Worm (Caenorhabditis elegans): ENCODE data around the gene K03H1.12.

K03H1.12 gene

ce11 chrIII:9965444-9965843 lies 24.0 kb downstream of the K03H1.12 start:
- TF ChIP-seq snpc-1.2 (GFP tag; IDR thresholded peaks at IDR 0.05) (no peak), lin-15B (tag; optimal IDR thresholded peaks at IDR 0.05) (no peak), nhr-76 (tag; optimal IDR thresholded peaks at IDR 0.05) (no peak), mes-2 (tag; optimal IDR thresholded peaks at IDR 0.05; ENCODE audit: poor library complexity, severe bottlenecking) (no peak), skn-1 (tag; optimal IDR thresholded peaks at IDR 0.05) (no peak), ceh-82 (tag; optimal IDR thresholded peaks at IDR 0.05) (no peak), nhr-28 (tag; optimal IDR thresholded peaks at IDR 0.05) (no peak), T26A8.4 (GFP tag; IDR thresholded peaks at IDR 0.05) (no peak), lin-1 (GFP tag; IDR thresholded peaks at IDR 0.05) (no peak), vab-7 (GFP tag; IDR thresholded peaks at IDR 0.05) (no peak), mep-1 (tag; optimal IDR thresholded peaks at IDR 0.05) (no peak), jun-1 (tag; optimal IDR thresholded peaks at IDR 0.05) (no peak), cey-2 (tag; optimal IDR thresholded peaks at IDR 0.05; ENCODE audit: borderline replicate concordance, insufficient read depth) (no peak), mxl-2 (GFP tag; conservative IDR thresholded peaks at IDR 0.05) (no peak), Y5F2A.4 (GFP tag; optimal IDR thresholded peaks at IDR 0.05) (no peak), php-3 (GFP tag; IDR thresholded peaks at IDR 0.05) (no peak), nhr-10 (tag; optimal IDR thresholded peaks at IDR 0.05) (no peak), madf-9 (GFP tag; conservative IDR thresholded peaks at IDR 0.05) (no peak), ceh-28 (tag; optimal IDR thresholded peaks at IDR 0.05) (no peak)

DNA sequence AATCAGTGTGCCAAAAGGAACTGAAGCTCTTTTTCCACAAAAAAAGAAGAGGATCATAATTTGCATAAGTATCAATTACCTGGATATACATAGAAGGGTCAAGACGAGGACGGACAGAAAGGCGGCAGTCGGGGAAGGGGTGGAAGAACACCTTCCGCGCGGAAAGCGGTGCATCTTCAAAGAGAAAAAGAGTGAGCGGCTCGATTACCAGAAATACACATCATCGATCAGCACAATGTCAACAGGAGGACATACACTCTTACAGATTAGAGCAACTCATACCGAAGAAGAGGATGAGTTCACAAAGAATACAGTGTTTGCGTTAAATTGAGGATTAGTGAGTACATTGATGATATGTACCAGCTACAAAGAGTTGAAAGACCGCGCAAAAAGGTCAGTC lies 27.9 kb downstream of the K03H1.12 start:
- TF ChIP-seq daf-16 (GFP tag; optimal IDR thresholded peaks at IDR 0.05) (no peak), daf-16 (tag; optimal IDR thresholded peaks at IDR 0.05) (no peak), aha-1 (tag) (peak; percentile 90)

ce11 chrIII:9972192-9972811 lies 30.9 kb downstream of the K03H1.12 start:
- TF ChIP-seq aly-2 (tag; optimal IDR thresholded peaks at IDR 0.05): no peak
- TF ChIP-seq vab-7 (GFP tag; IDR thresholded peaks at IDR 0.05): no peak
- no peak for TF ChIP-seq lin-39 (tag; optimal IDR thresholded peaks at IDR 0.05)
- TF ChIP-seq spr-3 (GFP tag; optimal IDR thresholded peaks at IDR 0.05): no peak
- TF ChIP-seq madf-9 (GFP tag; conservative IDR thresholded peaks at IDR 0.05): no peak
- TF ChIP-seq F44E2.7 (GFP tag; IDR thresholded peaks at IDR 0.05): no peak
- no peak for TF ChIP-seq daf-16 (GFP tag; optimal IDR thresholded peaks at IDR 0.05)
- TF ChIP-seq daf-16 (tag; optimal IDR thresholded peaks at IDR 0.05): no peak
- no peak for TF ChIP-seq mes-2 (tag; optimal IDR thresholded peaks at IDR 0.05; ENCODE audit: poor library complexity, severe bottlenecking)
- TF ChIP-seq nhr-48 (tag; optimal IDR thresholded peaks at IDR 0.05): no peak
- no peak for TF ChIP-seq arid-1 (GFP tag; conservative IDR thresholded peaks at IDR 0.05)
- no peak for TF ChIP-seq ztf-11 (tag; optimal IDR thresholded peaks at IDR 0.05)
- TF ChIP-seq lin-38 (GFP tag; IDR thresholded peaks at IDR 0.05): no peak

- TF ChIP-seq vab-7 (GFP tag; IDR thresholded peaks at IDR 0.05): no peak
- TF ChIP-seq sdz-12 (GFP tag; optimal IDR thresholded peaks at IDR 0.05): no peak
- no peak for TF ChIP-seq fos-1 (tag; optimal IDR thresholded peaks at IDR 0.05)
- no peak for TF ChIP-seq skn-1 (tag; optimal IDR thresholded peaks at IDR 0.05)
- no peak for TF ChIP-seq zip-2 (tag; optimal IDR thresholded peaks at IDR 0.05)
- no peak for TF ChIP-seq ces-1 (GFP tag; optimal IDR thresholded peaks at IDR 0.05)
- TF ChIP-seq spr-3 (GFP tag; optimal IDR thresholded peaks at IDR 0.05): no peak
- TF ChIP-seq hmg-1.1 (GFP tag; IDR thresholded peaks at IDR 0.05): no peak
- no peak for TF ChIP-seq nhr-42 (GFP tag; IDR thresholded peaks at IDR 0.05)
- no peak for TF ChIP-seq daf-8 (GFP tag; IDR thresholded peaks at IDR 0.05)
- TF ChIP-seq daf-19 (GFP tag; conservative IDR thresholded peaks at IDR 0.05): no peak
- no peak for TF ChIP-seq aha-1 (tag)
These were observed 32.3 kb downstream of the K03H1.12 start, which contains the start of gene R10E12.2 for ce11 chrIII:9973765-9974164. Gene R10E12.2 (minus strand): TSS chrIII:9973865.

Data from whole organism, L4 larva.